Fruit fly (Drosophila melanogaster) whole organism, pupa: ENCODE data around the gene CG43336.

Experiments
- CG4496 ChIP-seq: fragments of 200-800 bp; sonication (Bioruptor generic); IDR thresholded peaks from 3 replicates; pipeline ENCODE4 v1.3.6; 2022; ENCODE audit warnings: missing biosample characterization, missing genetic modification characterization
- Pif1A ChIP-seq: fragments of 200-800 bp; sonication (Bioruptor generic); optimal IDR thresholded peaks from 3 replicates; lab custom pipeline; 2016; ENCODE audit warnings: missing biosample characterization, missing genetic modification characterization

DNA sequence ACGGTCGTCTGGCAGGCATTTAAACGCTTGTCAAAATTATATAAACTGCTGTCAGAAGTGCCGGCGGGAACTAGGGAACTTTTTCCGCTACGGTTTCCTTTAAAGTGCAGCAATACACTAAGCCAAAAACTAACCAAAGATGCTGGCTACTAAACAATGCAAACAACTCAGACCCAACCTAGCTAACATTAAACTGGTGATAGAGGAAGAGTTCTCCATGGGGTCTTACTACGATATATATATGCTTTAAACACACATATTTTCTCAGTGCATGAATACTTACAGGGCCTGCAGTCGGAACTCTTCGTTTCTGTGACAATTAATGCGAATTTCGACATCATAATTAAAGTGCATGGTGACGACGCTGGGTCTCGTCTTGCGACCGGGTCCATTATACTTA lies 6.0 kb upstream of the CG43336 start:
- TF ChIP-seq CG4496 (GFP tag; lab: Robert Waterston, UW): peak; percentile 45; the same call in 1 of the 3 replicates
- peak; percentile 71 for TF ChIP-seq Pif1A (GFP tag; lab: Kevin White, UChicago)
